Fruit fly (Drosophila melanogaster) whole organism, wandering third instar larva: ENCODE results near the gene CG14174.

Experiments used
- Abd-B ChIP-seq: fragments of >200 bp; optimal IDR thresholded peaks from 2 replicates; lab custom pipeline; 2017; ENCODE audit warnings: missing biosample characterization, missing genetic modification characterization
- Dfd ChIP-seq: fragments of >200 bp; optimal IDR thresholded peaks from 2 replicates; lab custom pipeline; 2017; ENCODE audit warnings: missing biosample characterization, missing genetic modification characterization
- GATAd ChIP-seq: sonication (Bioruptor generic); optimal IDR thresholded peaks from 2 replicates; lab custom pipeline; 2016; ENCODE audit warnings: missing biosample characterization, missing genetic modification characterization
- brk ChIP-seq: fragments of 200-800 bp; sonication (Bioruptor generic); optimal IDR thresholded peaks from 2 replicates; lab custom pipeline; 2016; ENCODE audit warnings: missing biosample characterization, mild to moderate bottlenecking, missing genetic modification characterization
- fru ChIP-seq: fragments of 200-800 bp; sonication (Bioruptor generic); optimal IDR thresholded peaks from 3 replicates; lab custom pipeline; 2016; ENCODE audit warnings: missing biosample characterization, mild to moderate bottlenecking, missing genetic modification characterization
- h ChIP-seq: fragments of 200-800 bp; sonication (Bioruptor generic); optimal IDR thresholded peaks from 3 replicates; lab custom pipeline; 2016; ENCODE audit warnings: missing biosample characterization, mild to moderate bottlenecking, missing genetic modification characterization
- lola ChIP-seq: fragments of >200 bp; optimal IDR thresholded peaks from 2 replicates; lab custom pipeline; 2017; ENCODE audit warnings: missing biosample characterization, missing genetic modification characterization
- pan ChIP-seq: fragments of >200 bp; optimal IDR thresholded peaks from 2 replicates; lab custom pipeline; 2017

- TF ChIP-seq Dfd (GFP tag; lab: Kevin White, UChicago) (no peak), pan (lab: Kevin White, UChicago) (no peak), GATAd (GFP tag; lab: Kevin White, UChicago) (no peak), fru (GFP tag; lab: Kevin White, UChicago) (no peak), h (GFP tag; lab: Kevin White, UChicago) (no peak), Abd-B (GFP tag; lab: Kevin White, UChicago) (no peak), brk (GFP tag; lab: Kevin White, UChicago) (no peak), lola (GFP tag; lab: Kevin White, UChicago) (no peak)
Measured at dm6 chr3L:9765710-9766005, 46.5 kb downstream of the CG14174 start.
